Worm (Caenorhabditis elegans): ENCODE data around the gene daf-2.

DNA sequence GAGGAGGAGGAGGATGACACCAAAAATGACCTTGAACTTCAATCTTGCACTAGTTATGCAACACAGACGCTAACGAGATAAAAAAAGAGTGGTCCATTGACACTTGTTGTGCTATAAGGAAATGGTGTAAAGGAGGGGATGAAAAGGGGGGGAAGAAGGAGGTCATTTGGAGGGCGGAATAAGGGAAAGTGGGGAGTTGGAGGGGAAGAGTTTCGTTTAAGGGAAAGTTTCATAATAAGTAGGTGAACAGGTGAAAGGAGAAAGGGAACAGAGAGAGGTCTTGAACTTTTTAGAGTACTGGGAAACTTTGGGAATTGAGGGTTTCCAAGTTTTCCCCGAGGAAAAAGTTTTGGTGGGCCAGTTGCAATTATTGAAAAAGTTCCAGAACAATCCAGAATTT, 7.3 kb upstream of the daf-2 start:
- no peak for TF ChIP-seq nhr-77 (tag; optimal IDR thresholded peaks at IDR 0.05)
- no peak for TF ChIP-seq daf-12 (tag; optimal IDR thresholded peaks at IDR 0.05)

Measured in whole organism, L3 larva.